Worm (Caenorhabditis elegans) whole organism, L1 larva: ENCODE measurements around the gene ceh-14.

Experiments used
- fkh-10 ChIP-seq: sonication (generic microtip); optimal IDR thresholded peaks from 2 replicates; lab custom pipeline; 2017; ENCODE audit warnings: missing biosample characterization, missing genetic modification reagents, missing genetic modification characterization
- nhr-19 ChIP-seq: fragments of 200-800 bp; sonication (Bioruptor generic); conservative IDR thresholded peaks from 2 replicates; pipeline ENCODE4 v1.3.6; 2022; ENCODE audit warnings: missing genetic modification characterization, missing compliant biosample characterization
- nhr-28 ChIP-seq: fragments of 150-350 bp; optimal IDR thresholded peaks from 2 replicates; lab custom pipeline; 2014; ENCODE audit warnings: missing biosample characterization, missing genetic modification characterization
- vab-15 ChIP-seq: sonication (generic microtip); optimal IDR thresholded peaks from 2 replicates; lab custom pipeline; 2017; ENCODE audit warnings: missing genotype, mild to moderate bottlenecking, missing genetic modification characterization, missing compliant biosample characterization

- TF ChIP-seq nhr-19 (GFP tag; lab: Robert Waterston, UW), result no peak
- no peak for TF ChIP-seq nhr-28 (tag; lab: Kevin White, UChicago)
- TF ChIP-seq vab-15 (tag; lab: Kevin White, UChicago), result no peak
- TF ChIP-seq fkh-10 (GFP tag; lab: Kevin White, UChicago), result no peak
Observed at ce11 chrX:7578308-7578707, 45.8 kb upstream of the ceh-14 start.
